Fruit fly (Drosophila melanogaster): ENCODE results near the gene CG18549.
A peak's percentile ranks its signal among the peaks of the same experiment; 100 is the strongest.

CG18549 gene

dm6 chr3R:12406235-12407196 is 42.6 kb upstream of the CG18549 start, which contains the start of gene CG5167 (continued):
- TF ChIP-seq CG17328 (GFP tag; IDR thresholded peaks at IDR 0.05), result peak; percentile 54
- TF ChIP-seq Rfx (GFP tag; IDR thresholded peaks at IDR 0.05), result no peak
- TF ChIP-seq lilli (GFP tag; optimal IDR thresholded peaks at IDR 0.05), result peak; percentile 45
- no peak for TF ChIP-seq CkIIα-i1 (GFP tag; IDR thresholded peaks at IDR 0.05)
- TF ChIP-seq usp (GFP tag; optimal IDR thresholded peaks at IDR 0.05), result no peak
- no peak for TF ChIP-seq Rx (GFP tag; IDR thresholded peaks at IDR 0.05)
- no peak for TF ChIP-seq ken (GFP tag; IDR thresholded peaks at IDR 0.05)
- TF ChIP-seq maf-S (GFP tag; optimal IDR thresholded peaks at IDR 0.05), result no peak
- no peak for TF ChIP-seq CG5180 (GFP tag; optimal IDR thresholded peaks at IDR 0.05)
- TF ChIP-seq CG1603 (tag; optimal IDR thresholded peaks at IDR 0.05), result peak; percentile 39
- TF ChIP-seq CG15601 (tag; optimal IDR thresholded peaks at IDR 0.05), result peak; percentile 37
- 0 out of 3 replicates have a peak, but pooled peaks have one; percentile 8 for TF ChIP-seq CG16813 (GFP tag; IDR thresholded peaks at IDR 0.05; ENCODE audit: partially characterized antibody)
- 0 out of 3 replicates have a peak, but pooled peaks have one; percentile 21 for TF ChIP-seq so (GFP tag; IDR thresholded peaks at IDR 0.05)
- TF ChIP-seq CG3407 (GFP tag; optimal IDR thresholded peaks at IDR 0.05), result no peak
- no peak for TF ChIP-seq dm (GFP tag; optimal IDR thresholded peaks at IDR 0.05)
- no peak for TF ChIP-seq gfzf (GFP tag; optimal IDR thresholded peaks at IDR 0.05)
- TF ChIP-seq Hand (GFP tag; optimal IDR thresholded peaks at IDR 0.05), result no peak
- no peak for TF ChIP-seq CG12299 (tag; optimal IDR thresholded peaks at IDR 0.05)
- TF ChIP-seq her (GFP tag; optimal IDR thresholded peaks at IDR 0.05), result no peak
- TF ChIP-seq Mad (GFP tag; optimal IDR thresholded peaks at IDR 0.05), result no peak
- TF ChIP-seq nmo (GFP tag; optimal IDR thresholded peaks at IDR 0.05), result peak; percentile 22
- no peak for TF ChIP-seq HLH54F (GFP tag; optimal IDR thresholded peaks at IDR 0.05)
- no peak for TF ChIP-seq NfI (GFP tag; optimal IDR thresholded peaks at IDR 0.05)
- TF ChIP-seq CG11247 (GFP tag; IDR thresholded peaks at IDR 0.05), result no peak
- peak; percentile 89 for TF ChIP-seq sens (GFP tag)
- TF ChIP-seq eyg (GFP tag; optimal IDR thresholded peaks at IDR 0.05), result no peak
- no peak for TF ChIP-seq NC2β (GFP tag; optimal IDR thresholded peaks at IDR 0.05)
- TF ChIP-seq shn (GFP tag; optimal IDR thresholded peaks at IDR 0.05), result no peak
- TF ChIP-seq luna (GFP tag; optimal IDR thresholded peaks at IDR 0.05), result peak; percentile 22
- no peak for TF ChIP-seq CG7745 (tag; optimal IDR thresholded peaks at IDR 0.05)
- peak; percentile 38; the same call in 1 of the 3 replicates for TF ChIP-seq CG17361 (GFP tag; IDR thresholded peaks at IDR 0.05)
- peak; percentile 9 for TF ChIP-seq Vsx1 (GFP tag; optimal IDR thresholded peaks at IDR 0.05)
- TF ChIP-seq CG6689 (GFP tag; IDR thresholded peaks at IDR 0.05), result no peak
- TF ChIP-seq CG18011 (GFP tag; optimal IDR thresholded peaks at IDR 0.05), result no peak
- TF ChIP-seq CG1602 (GFP tag; optimal IDR thresholded peaks at IDR 0.05), result no peak
- TF ChIP-seq Med (GFP tag), result peak; percentile 55
- TF ChIP-seq unpg (GFP tag; optimal IDR thresholded peaks at IDR 0.05), result peak; percentile 70
- no peak for TF ChIP-seq gcm2 (GFP tag; optimal IDR thresholded peaks at IDR 0.05)
- TF ChIP-seq CG18476 (GFP tag; optimal IDR thresholded peaks at IDR 0.05), result no peak
- TF ChIP-seq Camta (GFP tag; optimal IDR thresholded peaks at IDR 0.05), result peak; percentile 32
- TF ChIP-seq CG7987 (GFP tag; optimal IDR thresholded peaks at IDR 0.05), result no peak
- no peak for TF ChIP-seq jumu (GFP tag; optimal IDR thresholded peaks at IDR 0.05)
- no peak for TF ChIP-seq ro (GFP tag; IDR thresholded peaks at IDR 0.05)
- TF ChIP-seq crc (GFP tag; optimal IDR thresholded peaks at IDR 0.05), result no peak
- TF ChIP-seq cwo (GFP tag; optimal IDR thresholded peaks at IDR 0.05), result no peak
- peak; percentile 58 for TF ChIP-seq trem (tag; optimal IDR thresholded peaks at IDR 0.05)
- TF ChIP-seq prd (optimal IDR thresholded peaks at IDR 0.05), result no peak
- TF ChIP-seq prd (GFP tag; IDR thresholded peaks at IDR 0.05), result no peak
- no peak for TF ChIP-seq CG7928 (GFP tag; optimal IDR thresholded peaks at IDR 0.05)
- no peak for TF ChIP-seq Jarid2 (GFP tag; optimal IDR thresholded peaks at IDR 0.05)

All from whole organism, embryonic.